Worm (Caenorhabditis elegans): ENCODE measurements around the gene emb-4.

The emb-4 gene

ce11 chrV:18859121-18859520, 35.7 kb downstream of the emb-4 start, which contains the start of gene wars-1:
Gene wars-1 (minus strand): TSS chrV:18859221.
- TF ChIP-seq unc-62 (GFP tag; optimal IDR thresholded peaks at IDR 0.05) = no peak

ce11 chrV:18854788-18855187, 40.0 kb downstream of the emb-4 start:
- TF ChIP-seq unc-62 (GFP tag; optimal IDR thresholded peaks at IDR 0.05) = no peak

- TF ChIP-seq unc-62 (GFP tag; optimal IDR thresholded peaks at IDR 0.05) = no peak
These were observed 46.2 kb downstream of the emb-4 start for ce11 chrV:18848578-18848977.

DNA sequence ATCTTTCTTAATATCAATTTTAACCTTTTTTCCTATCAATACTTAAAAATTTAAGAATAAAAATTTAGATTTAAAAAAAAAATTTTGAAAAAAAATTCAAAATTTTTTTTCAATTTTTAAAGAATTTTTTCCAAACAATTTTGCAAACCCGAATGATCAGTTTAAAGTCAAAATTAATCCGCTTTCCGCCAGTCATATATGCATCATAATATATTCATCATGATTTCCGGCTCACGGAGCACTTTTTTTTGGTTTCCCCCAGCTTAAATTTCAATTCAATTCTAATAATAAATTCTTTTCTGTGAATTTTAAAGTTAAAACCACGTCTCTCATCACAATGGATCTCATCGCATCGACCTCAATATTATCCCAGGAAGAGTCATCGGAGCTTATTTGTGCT, 48.3 kb downstream of the emb-4 start, which contains the start of gene nhr-230:
Gene nhr-230, plus strand, starts transcription at position 301 of the 400 bp plus-strand sequence.
- no peak for TF ChIP-seq unc-62 (GFP tag; optimal IDR thresholded peaks at IDR 0.05)

DNA sequence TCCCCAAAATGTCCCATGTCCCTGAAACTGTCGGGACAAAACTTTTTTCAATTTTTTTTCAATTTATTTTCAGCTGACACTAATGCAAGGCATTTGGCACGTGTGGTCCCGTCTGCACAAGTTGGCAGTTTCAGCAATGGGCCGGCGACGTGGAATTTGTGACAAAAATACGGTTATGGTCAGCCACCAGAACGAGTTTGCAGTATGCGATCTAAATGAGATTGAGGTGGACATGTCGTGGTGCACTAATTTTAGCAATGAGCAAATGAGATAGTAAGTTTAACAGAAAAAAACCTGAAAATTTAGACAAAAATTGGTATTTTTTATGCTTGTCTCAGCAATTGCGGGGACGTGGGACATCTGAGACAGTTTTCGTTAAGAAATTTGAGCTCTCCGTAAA, 52.3 kb downstream of the emb-4 start:
- TF ChIP-seq unc-62 (GFP tag; optimal IDR thresholded peaks at IDR 0.05) = no peak

- TF ChIP-seq unc-62 (GFP tag; optimal IDR thresholded peaks at IDR 0.05) = no peak
These were observed 55.9 kb downstream of the emb-4 start, which contains the start of gene nhr-65 for ce11 chrV:18838799-18839354. Gene nhr-65 (plus strand): TSS chrV:18839304.

ce11 chrV:18837125-18837524, 57.6 kb downstream of the emb-4 start, which contains the start of gene cyp-33D3:
Gene cyp-33D3 (minus strand): TSS chrV:18837225.
- no peak for TF ChIP-seq unc-62 (GFP tag; optimal IDR thresholded peaks at IDR 0.05)

- TF ChIP-seq unc-62 (GFP tag; optimal IDR thresholded peaks at IDR 0.05) = no peak
These were observed 67.4 kb downstream of the emb-4 start for ce11 chrV:18827374-18827773.

DNA sequence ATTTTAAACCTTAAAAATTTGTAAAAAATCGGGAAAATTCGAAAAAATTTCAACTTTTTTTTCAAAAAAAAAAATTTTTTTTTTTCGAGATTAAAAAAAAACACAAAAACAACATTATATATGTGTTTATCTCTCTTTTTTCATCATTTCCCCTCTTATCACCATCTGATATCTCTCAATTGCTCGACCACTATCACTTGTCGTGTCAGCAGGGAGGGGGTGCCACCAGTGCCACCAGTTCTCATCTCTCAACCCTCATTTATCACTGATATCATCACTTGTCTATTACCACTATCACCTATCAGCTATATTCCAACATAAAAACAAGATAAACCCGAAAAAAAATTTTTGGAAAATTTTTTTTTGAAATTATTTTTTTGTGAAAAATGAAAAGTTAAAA, 68.3 kb downstream of the emb-4 start:
- TF ChIP-seq unc-62 (GFP tag; optimal IDR thresholded peaks at IDR 0.05) = no peak

DNA sequence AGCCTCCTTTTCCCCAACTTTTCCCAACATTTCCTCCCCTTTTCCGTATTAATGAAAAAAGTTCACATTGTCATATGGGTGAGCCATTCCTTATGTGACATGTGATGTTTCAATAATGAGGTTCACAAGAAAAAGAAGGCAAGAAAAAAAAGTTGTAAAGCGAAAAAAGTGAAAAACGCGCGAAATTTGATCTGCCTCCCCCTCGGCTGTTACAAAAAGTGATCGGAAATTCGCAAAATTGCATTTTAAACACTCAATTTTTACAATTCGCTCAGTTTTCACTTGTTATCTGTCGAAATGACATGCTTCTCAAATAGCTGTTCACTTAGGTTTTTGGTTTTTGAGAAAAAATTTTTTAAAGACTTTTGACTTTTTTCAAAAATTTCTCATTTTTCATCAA, 73.2 kb downstream of the emb-4 start:
- TF ChIP-seq unc-62 (GFP tag; optimal IDR thresholded peaks at IDR 0.05) = no peak

- no peak for TF ChIP-seq unc-62 (GFP tag; optimal IDR thresholded peaks at IDR 0.05)
These were observed 75.1 kb downstream of the emb-4 start, which contains the start of gene ncs-5 for ce11 chrV:18819643-18820042. Gene ncs-5 (plus strand): TSS chrV:18819766.

DNA sequence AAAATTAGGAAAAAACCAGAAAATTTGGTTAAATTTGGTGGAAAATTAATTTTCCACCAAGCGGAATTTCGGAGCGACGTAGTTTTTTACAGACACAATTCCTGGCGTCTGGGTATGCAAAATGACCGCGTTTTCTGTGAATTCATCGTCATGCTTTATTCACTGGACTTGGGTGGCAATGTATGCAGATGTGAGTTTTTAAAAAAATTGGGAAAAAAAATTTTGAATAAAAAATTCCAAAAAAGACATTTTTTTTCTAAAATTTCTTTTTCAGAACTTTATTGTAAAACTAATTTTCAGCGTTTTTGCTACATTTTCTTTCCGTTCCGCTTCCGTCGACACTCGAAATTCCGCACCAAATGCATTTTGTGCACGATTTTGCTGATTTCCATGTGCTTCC, 83.4 kb downstream of the emb-4 start, which contains the start of gene C54E10.7:
Gene C54E10.7, plus strand, starts transcription at position 301 of the 400 bp plus-strand sequence.
- no peak for TF ChIP-seq unc-62 (GFP tag; optimal IDR thresholded peaks at IDR 0.05)

DNA sequence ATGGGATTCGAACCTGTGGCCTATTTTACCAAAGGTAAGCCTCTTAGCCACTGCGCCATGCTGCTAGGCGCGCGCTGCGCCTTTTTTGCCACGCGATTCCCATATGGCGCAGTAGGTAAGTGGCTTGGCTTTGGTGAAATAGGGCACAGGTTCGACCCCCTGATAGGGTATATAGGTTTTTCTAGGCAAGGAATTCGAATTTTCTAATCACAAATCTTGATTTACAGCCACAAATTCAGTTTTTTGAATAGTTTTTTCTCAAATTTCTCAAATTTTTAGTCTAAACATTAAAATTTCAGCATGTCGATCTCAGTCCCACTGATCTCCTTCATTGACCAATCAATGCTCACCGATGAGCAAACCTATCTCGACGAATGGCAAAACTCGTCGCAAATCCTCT, 84.1 kb downstream of the emb-4 start, which contains the start of gene C54E10.3:
Gene C54E10.3, plus strand, starts transcription at position 301 of the 400 bp plus-strand sequence.
- TF ChIP-seq unc-62 (GFP tag; optimal IDR thresholded peaks at IDR 0.05) = no peak
